Worm (Caenorhabditis elegans) whole organism, L3 larva: ENCODE results near the gene chch-3.
"Not testable (repeated sequence)": the region's sequence is repeated elsewhere in the genome, so short reads cannot be mapped to it uniquely, and the experiment has no call there.

Source experiments
- R02D3.7 ChIP-seq: fragments of 150-350 bp; optimal IDR thresholded peaks from 2 replicates; lab custom pipeline; 2014; ENCODE audit warnings: missing biosample characterization, missing genetic modification characterization
- ceh-16 ChIP-seq: sonication (generic microtip); optimal IDR thresholded peaks from 2 replicates; lab custom pipeline; 2017; ENCODE audit warnings: missing biosample characterization, missing genetic modification characterization
- daf-12 ChIP-seq: fragments of 150-350 bp; optimal IDR thresholded peaks from 2 replicates; lab custom pipeline; 2014; ENCODE audit warnings: missing biosample characterization, missing genetic modification reagents, missing genetic modification characterization
- egl-5 ChIP-seq: fragments of 150-350 bp; optimal IDR thresholded peaks from 2 replicates; lab custom pipeline; 2017; ENCODE audit warnings: missing biosample characterization, missing genetic modification reagents, missing genetic modification characterization, inconsistent platforms
- elt-1 ChIP-seq: fragments of 150-350 bp; optimal IDR thresholded peaks from 2 replicates; lab custom pipeline; 2014; ENCODE audit warnings: missing biosample characterization, missing genetic modification characterization
- elt-2 ChIP-seq: sonication (generic microtip); optimal IDR thresholded peaks from 2 replicates; lab custom pipeline; 2016; ENCODE audit warnings: missing genetic modification reagents, mild to moderate bottlenecking, missing genetic modification characterization, missing compliant biosample characterization
- eor-1 ChIP-seq, 2 experiments: fragments of 150-350 bp; optimal IDR thresholded peaks; 2 replicates each; lab custom pipeline; 2014 to 2018; ENCODE audit warnings: missing biosample characterization in 2 of 2, missing genetic modification characterization in 2 of 2
- hmg-11 ChIP-seq: sonication (generic microtip); optimal IDR thresholded peaks from 2 replicates; lab custom pipeline; 2016; ENCODE audit warnings: missing genetic modification characterization, missing compliant biosample characterization
- jun-1 ChIP-seq: fragments of 150-350 bp; optimal IDR thresholded peaks from 2 replicates; lab custom pipeline; 2014; ENCODE audit warnings: missing biosample characterization, missing genetic modification reagents, missing genetic modification characterization
- mdl-1 ChIP-seq: fragments of 150-350 bp; optimal IDR thresholded peaks from 2 replicates; lab custom pipeline; 2014; ENCODE audit warnings: missing biosample characterization, missing genetic modification characterization
- nfya-1 ChIP-seq: sonication (generic microtip); optimal IDR thresholded peaks from 2 replicates; lab custom pipeline; 2017; ENCODE audit warnings: missing genetic modification characterization, mild to moderate bottlenecking, missing compliant biosample characterization, antibody characterized with exemption, moderate library complexity; ENCODE audit not compliant: insufficient read depth
- nhr-11 ChIP-seq: fragments of 150-350 bp; optimal IDR thresholded peaks from 2 replicates; lab custom pipeline; 2014; ENCODE audit warnings: missing biosample characterization, missing genetic modification characterization
- nhr-23 ChIP-seq: fragments of 150-350 bp; optimal IDR thresholded peaks from 2 replicates; lab custom pipeline; 2014; ENCODE audit warnings: missing biosample characterization, missing genetic modification reagents, missing genetic modification characterization
- nhr-25 ChIP-seq: sonication (generic microtip); optimal IDR thresholded peaks from 2 replicates; lab custom pipeline; 2017; ENCODE audit warnings: missing biosample characterization, missing genetic modification characterization
- nhr-77 ChIP-seq: fragments of 150-350 bp; optimal IDR thresholded peaks from 2 replicates; lab custom pipeline; 2014; ENCODE audit warnings: missing biosample characterization, missing genetic modification characterization
- pha-4 ChIP-seq: fragments of 150-350 bp; optimal IDR thresholded peaks from 2 replicates; lab custom pipeline; 2014; ENCODE audit warnings: missing biosample characterization, missing genetic modification reagents, missing genetic modification characterization
- pqm-1 ChIP-seq: fragments of 150-350 bp; optimal IDR thresholded peaks from 2 replicates; lab custom pipeline; 2017; ENCODE audit warnings: missing biosample characterization, missing genetic modification characterization, inconsistent platforms
- sea-2 ChIP-seq: fragments of 150-350 bp; sonication (generic microtip); optimal IDR thresholded peaks from 4 replicates; lab custom pipeline; 2014; ENCODE audit warnings: missing biosample characterization, missing genetic modification reagents, missing genetic modification characterization
- snpc-4 ChIP-seq: fragments of 150-350 bp; optimal IDR thresholded peaks from 2 replicates; lab custom pipeline; 2014; ENCODE audit warnings: missing biosample characterization, missing genetic modification characterization
- tbx-2 ChIP-seq: sonication (generic microtip); optimal IDR thresholded peaks from 2 replicates; lab custom pipeline; 2016; ENCODE audit warnings: mild to moderate bottlenecking, missing genetic modification characterization, missing compliant biosample characterization
- unc-39 ChIP-seq: sonication (generic microtip); optimal IDR thresholded peaks from 4 replicates; lab custom pipeline; 2017; ENCODE audit warnings: missing biosample characterization, missing genetic modification characterization
- ztf-11 ChIP-seq: fragments of 150-350 bp; optimal IDR thresholded peaks from 2 replicates; lab custom pipeline; 2014; ENCODE audit warnings: missing biosample characterization, missing genetic modification characterization
- ztf-4 ChIP-seq: fragments of 150-350 bp; optimal IDR thresholded peaks from 2 replicates; lab custom pipeline; 2014; ENCODE audit warnings: missing biosample characterization, missing genetic modification characterization

Gene chch-3

DNA sequence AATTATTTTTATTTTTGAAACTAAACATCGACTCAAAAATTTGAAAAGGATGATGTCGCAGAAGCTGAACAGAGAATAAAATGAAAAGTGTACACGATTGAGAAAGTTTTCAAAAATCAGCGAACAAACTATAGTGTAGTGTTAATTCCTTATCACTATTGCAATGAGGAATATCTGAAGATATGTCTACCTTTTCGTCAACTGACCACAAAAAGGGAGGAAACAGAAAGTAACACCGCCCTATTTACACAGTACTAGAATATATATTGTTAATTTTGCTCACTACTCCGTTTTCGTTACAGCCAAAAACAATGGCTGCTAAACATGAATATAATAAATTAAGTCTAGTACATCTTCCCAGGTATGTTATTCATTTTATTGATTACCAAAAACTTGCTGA is 31.2 kb downstream of the chch-3 start, which contains the start of gene chil-18:
TSS of gene chil-18 (plus strand) at position 301 of the 400 bp plus-strand sequence.
- TF ChIP-seq tbx-2 (tag; lab: Kevin White, UChicago) (no peak), elt-2 (tag; lab: Kevin White, UChicago) (no peak), unc-39 (tag; lab: Kevin White, UChicago) (no peak)

DNA sequence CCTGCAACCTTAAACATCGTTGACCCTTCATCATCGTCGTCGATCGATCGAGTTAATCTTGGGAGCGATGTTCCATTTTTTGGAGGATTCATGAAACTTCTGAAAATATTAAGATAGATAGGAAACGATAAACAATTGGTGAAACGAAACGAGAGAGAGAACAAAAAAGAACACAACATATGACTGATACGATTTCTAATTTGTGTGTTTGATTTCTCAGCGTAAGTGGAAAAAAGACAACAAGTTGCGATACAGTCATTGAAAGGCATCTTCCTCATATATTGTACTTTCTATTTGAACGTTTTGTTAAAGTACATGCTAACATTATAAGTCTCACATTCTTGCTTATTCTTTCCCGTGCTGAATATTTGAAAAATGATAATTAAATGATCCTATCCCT is 35.4 kb downstream of the chch-3 start, which contains the start of gene R09D1.12:
TSS of gene R09D1.12 (minus strand) at position 101 of the 400 bp plus-strand sequence.
- not testable (repeated sequence) for TF ChIP-seq jun-1 (tag; lab: Kevin White, UChicago); eor-1 (tag; optimal IDR thresholded peaks at IDR 0.05; lab: Kevin White, UChicago); daf-12 (tag; lab: Kevin White, UChicago)

DNA sequence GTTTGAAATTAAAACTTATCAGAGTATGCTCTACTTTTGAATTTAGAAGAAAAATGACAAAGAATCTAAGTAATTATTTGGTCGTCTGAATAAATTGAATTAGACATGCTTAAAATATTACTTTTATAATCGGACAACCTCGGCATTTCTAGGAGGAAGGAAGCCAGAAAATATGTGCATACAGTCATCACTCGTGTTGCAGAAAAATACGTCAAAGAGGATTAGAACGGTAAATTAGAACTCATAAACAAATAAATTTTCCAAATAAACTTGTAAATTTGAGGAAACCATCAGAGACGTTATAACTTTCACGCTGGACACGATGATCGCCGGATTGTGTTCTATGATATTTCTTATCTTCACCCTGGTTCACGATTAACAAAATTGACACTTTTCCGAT is 37.5 kb downstream of the chch-3 start, which contains the start of gene chil-19:
TSS of gene chil-19 (minus strand) at position 101 of the 400 bp plus-strand sequence.
- TF ChIP-seq nhr-23 (tag; lab: Kevin White, UChicago) (no peak), mdl-1 (tag; lab: Kevin White, UChicago) (no peak), ztf-4 (tag; lab: Kevin White, UChicago) (no peak), pha-4 (tag; lab: Kevin White, UChicago) (no peak), ceh-16 (no peak)

DNA sequence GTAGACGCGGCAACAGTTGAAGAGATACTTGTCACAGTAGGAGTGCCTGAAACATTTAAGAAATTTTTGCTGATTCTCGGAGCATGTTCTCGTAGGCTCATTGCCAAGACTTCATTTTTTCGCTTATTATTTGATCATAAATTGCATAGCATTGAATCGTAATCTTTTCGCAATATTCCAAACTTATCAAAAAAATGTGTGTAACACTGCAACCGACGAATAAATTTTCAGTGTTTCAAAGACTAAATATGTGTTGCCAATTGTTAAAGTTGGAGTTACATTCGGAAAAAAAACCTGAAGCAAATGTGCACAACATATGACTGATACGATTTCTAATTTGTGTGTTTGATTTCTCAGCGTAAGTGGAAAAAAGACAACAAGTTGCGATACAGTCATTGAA is 42.6 kb downstream of the chch-3 start, which contains the start of gene R09D1.14:
TSS of gene R09D1.14 (minus strand) at position 101 of the 400 bp plus-strand sequence.
- not testable (repeated sequence) for TF ChIP-seq nhr-25; nfya-1 (tag; lab: Kevin White, UChicago); elt-1 (tag; lab: Kevin White, UChicago)

DNA sequence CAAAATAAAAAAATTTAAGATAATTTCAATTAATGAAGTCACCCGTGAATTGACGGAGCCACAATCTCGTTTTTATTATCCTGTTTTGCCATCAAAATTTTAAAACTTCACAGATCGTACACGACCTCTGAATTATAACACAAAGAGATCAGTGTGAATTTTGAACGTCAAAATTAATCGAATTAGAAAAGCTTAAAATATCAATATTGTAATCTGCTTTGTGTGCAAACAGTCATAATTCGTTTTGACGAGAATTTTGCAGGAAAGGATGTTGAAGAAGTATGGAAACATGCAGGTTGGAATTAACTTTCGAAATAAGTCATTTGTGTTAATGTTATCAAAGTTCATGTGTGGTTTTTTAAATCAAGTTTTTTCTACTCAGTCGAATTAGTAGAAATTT is 45.1 kb downstream of the chch-3 start, which contains the start of gene chil-21:
TSS of gene chil-21 (minus strand) at position 101 of the 400 bp plus-strand sequence.
- not testable (repeated sequence) for TF ChIP-seq nhr-11; pqm-1 (tag; lab: Kevin White, UChicago); nfya-1 (tag; lab: Kevin White, UChicago)
- TF ChIP-seq, all 47 proteins: peak for 0; not testable (repeated sequence) for 47

DNA sequence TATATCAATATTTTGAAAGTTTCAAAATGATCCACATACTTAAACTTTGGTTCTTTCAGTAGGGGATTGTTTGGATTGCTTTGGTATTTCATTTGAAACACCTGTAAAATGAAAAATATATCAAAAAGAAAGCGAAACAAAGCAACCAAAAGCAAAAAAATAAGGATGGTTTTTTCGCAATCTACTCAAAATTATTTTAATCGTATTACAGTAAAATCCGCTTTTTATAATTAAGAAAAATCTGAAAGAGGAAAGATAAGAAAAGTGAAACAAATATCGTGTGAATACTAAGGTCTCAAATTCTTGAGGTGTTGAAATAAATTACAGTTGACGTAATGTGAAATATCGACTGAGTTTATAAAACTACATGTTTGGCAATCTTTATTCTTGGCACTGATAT is 49.3 kb downstream of the chch-3 start, which contains the start of gene chil-22:
TSS of gene chil-22 (minus strand) at position 101 of the 400 bp plus-strand sequence.
- TF ChIP-seq nhr-23 (tag; lab: Kevin White, UChicago): no peak
- no peak for TF ChIP-seq snpc-4
- TF ChIP-seq ztf-11 (tag; lab: Kevin White, UChicago): no peak
- no peak for TF ChIP-seq tbx-2 (tag; lab: Kevin White, UChicago)
- no peak for TF ChIP-seq egl-5 (tag; lab: Kevin White, UChicago)
- TF ChIP-seq elt-1 (tag; lab: Kevin White, UChicago): no peak
- no peak for TF ChIP-seq ceh-16
- no peak for TF ChIP-seq hmg-11 (tag; lab: Kevin White, UChicago)
- TF ChIP-seq R02D3.7 (tag; lab: Kevin White, UChicago): no peak
- no peak for TF ChIP-seq nhr-11
- no peak for TF ChIP-seq nfya-1 (tag; lab: Kevin White, UChicago)
- TF ChIP-seq nhr-77 (tag; lab: Kevin White, UChicago): no peak
- no peak for TF ChIP-seq sea-2
